Fruit fly (Drosophila melanogaster): ENCODE data around the gene Drsl2.

The Drsl2 gene

DNA sequence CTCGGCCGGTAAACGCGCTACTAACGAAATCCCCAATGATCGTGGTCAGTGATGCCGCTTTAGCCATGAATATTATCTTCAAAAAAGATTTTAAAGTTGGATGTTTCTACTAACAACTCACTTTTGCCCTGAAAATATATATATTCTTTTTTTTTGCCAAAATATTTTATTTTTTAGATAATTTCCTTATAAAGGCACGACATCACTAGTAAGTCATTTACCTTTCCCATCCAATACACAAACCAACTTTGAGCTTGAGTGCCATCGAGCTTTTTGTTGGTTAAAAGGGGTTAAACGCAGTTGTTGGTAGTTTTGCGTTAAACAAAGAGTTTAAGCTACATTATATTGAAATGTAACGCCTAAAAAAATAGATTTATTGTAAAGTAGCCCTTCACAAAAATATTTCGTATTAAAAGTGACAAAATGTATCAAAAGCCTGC is 11.0 kb upstream of the Drsl2 start, which contains the start of gene CG14968 (continued):
- TF ChIP-seq vri (GFP tag; optimal IDR thresholded peaks at IDR 0.05) = peak; percentile 92
- peak; percentile 97 for TF ChIP-seq eg (GFP tag; IDR thresholded peaks at IDR 0.05)
- TF ChIP-seq CG6792 (GFP tag; optimal IDR thresholded peaks at IDR 0.05) = peak; percentile 92
- peak; percentile 92 for TF ChIP-seq CG6854 (GFP tag; optimal IDR thresholded peaks at IDR 0.05)
- TF ChIP-seq dsx (GFP tag; optimal IDR thresholded peaks at IDR 0.05; ENCODE audit: poor library complexity, severe bottlenecking) = peak; percentile 91
- peak; percentile 87 for TF ChIP-seq Sox14 (GFP tag; optimal IDR thresholded peaks at IDR 0.05)
- no peak for TF ChIP-seq Hr38 (GFP tag; optimal IDR thresholded peaks at IDR 0.05)
- TF ChIP-seq CG11762 (GFP tag; optimal IDR thresholded peaks at IDR 0.05; ENCODE audit: insufficient read depth) = peak; percentile 88
- peak; percentile 93 for TF ChIP-seq CG6276 (GFP tag; optimal IDR thresholded peaks at IDR 0.05)
- peak; percentile 88 for TF ChIP-seq Hr4 (GFP tag; optimal IDR thresholded peaks at IDR 0.05)
- TF ChIP-seq OdsH (GFP tag; optimal IDR thresholded peaks at IDR 0.05) = peak; percentile 97
- TF ChIP-seq lz (GFP tag; optimal IDR thresholded peaks at IDR 0.05) = peak; percentile 93
- peak; percentile 97 for TF ChIP-seq topi (GFP tag; optimal IDR thresholded peaks at IDR 0.05)
- peak; percentile 79 to 89 for TF ChIP-seq ss (GFP tag; optimal IDR thresholded peaks at IDR 0.05)

DNA sequence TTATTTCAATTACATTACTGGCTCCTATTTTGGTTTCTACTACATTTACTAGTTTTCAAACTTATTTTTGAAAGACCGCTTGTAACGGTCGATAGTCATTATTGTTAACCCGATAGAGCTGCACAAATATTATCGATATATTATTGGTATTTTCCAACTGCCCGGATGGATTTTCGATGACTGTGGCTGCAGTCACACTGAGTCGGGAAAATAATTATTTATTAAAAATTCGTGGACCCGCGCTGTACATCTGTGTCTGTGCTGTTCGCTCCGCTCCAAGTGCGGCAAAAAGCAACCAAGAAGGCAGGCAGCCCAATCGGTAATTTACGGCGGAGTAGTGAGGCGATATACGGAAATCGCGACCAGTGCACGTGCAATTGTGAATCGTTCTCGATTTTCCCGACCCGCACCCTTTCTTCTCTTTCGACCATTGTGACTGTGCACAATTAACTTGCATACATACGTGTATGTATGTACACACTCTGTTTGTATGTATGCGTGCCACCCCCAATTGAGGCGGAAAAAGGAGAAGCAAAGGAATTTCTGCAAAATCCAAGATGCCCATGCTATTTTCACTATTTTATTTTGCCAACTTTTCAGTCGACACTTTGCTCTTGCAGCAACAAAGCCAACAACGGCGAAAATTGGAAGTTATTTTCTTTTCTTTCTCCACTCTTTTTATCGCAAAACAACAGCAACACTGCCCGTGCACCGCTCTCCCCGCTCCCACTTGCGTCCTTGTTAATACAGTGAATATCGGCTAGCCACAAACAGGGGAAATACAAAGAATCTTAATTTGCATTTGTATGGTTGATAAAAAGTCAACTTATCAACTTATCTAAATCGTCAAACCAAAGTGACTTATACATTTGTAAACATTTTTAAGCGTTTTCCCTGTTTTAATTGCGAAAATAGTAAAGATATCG is 10.4 kb upstream of the Drsl2 start, which contains the start of gene ZnT63C:
TSS of gene ZnT63C (plus strand) at position 175 of the 926 bp plus-strand sequence.
- TF ChIP-seq CG1621 (tag; optimal IDR thresholded peaks at IDR 0.05) (peak; percentile 46), Hr39 (GFP tag; optimal IDR thresholded peaks at IDR 0.05) (peak; percentile 45), CG8319 (GFP tag; optimal IDR thresholded peaks at IDR 0.05) (no peak), CG34406 (GFP tag; optimal IDR thresholded peaks at IDR 0.05) (no peak), CG6808 (GFP tag; optimal IDR thresholded peaks at IDR 0.05) (peak; percentile 77), CG6854 (GFP tag; optimal IDR thresholded peaks at IDR 0.05) (peak; percentile 52), Blimp-1 (GFP tag; optimal IDR thresholded peaks at IDR 0.05) (no peak), ss (GFP tag; optimal IDR thresholded peaks at IDR 0.05) (peak; percentile 57 to 58), pdm3 (GFP tag; optimal IDR thresholded peaks at IDR 0.05) (peak; percentile 21), CG11902 (GFP tag; optimal IDR thresholded peaks at IDR 0.05) (peak; percentile 4), dsx (GFP tag; optimal IDR thresholded peaks at IDR 0.05; ENCODE audit: poor library complexity, severe bottlenecking) (no peak), vri (GFP tag; optimal IDR thresholded peaks at IDR 0.05) (peak; percentile 41), CG16779 (tag; optimal IDR thresholded peaks at IDR 0.05) (no peak), Eip78C (GFP tag) (peak; percentile 69), CG9139 (GFP tag; optimal IDR thresholded peaks at IDR 0.05) (no peak), Gug (GFP tag; IDR thresholded peaks at IDR 0.05) (0 out of 2 replicates have a peak, but pooled peaks have one; percentile 14), CG8632 (GFP tag; optimal IDR thresholded peaks at IDR 0.05) (no peak), fd85E (GFP tag; optimal IDR thresholded peaks at IDR 0.05) (no peak), Lpt (GFP tag; optimal IDR thresholded peaks at IDR 0.05) (no peak), CG3919 (GFP tag; optimal IDR thresholded peaks at IDR 0.05) (no peak), Smox (GFP tag; optimal IDR thresholded peaks at IDR 0.05) (no peak), CG10631 (GFP tag; optimal IDR thresholded peaks at IDR 0.05) (no peak), topi (GFP tag; optimal IDR thresholded peaks at IDR 0.05) (peak; percentile 15), spab (GFP tag; optimal IDR thresholded peaks at IDR 0.05) (peak; percentile 48), esn (GFP tag; optimal IDR thresholded peaks at IDR 0.05) (peak; percentile 25), CG8119 (GFP tag; IDR thresholded peaks at IDR 0.05) (peak; percentile 43; the same call in 1 of the 3 replicates), fd59A (GFP tag; optimal IDR thresholded peaks at IDR 0.05) (peak; percentile 27), CG6276 (GFP tag; optimal IDR thresholded peaks at IDR 0.05) (peak; percentile 38), CG3032 (tag; optimal IDR thresholded peaks at IDR 0.05) (peak; percentile 32), salr (GFP tag; optimal IDR thresholded peaks at IDR 0.05) (peak in 1 of 2 experiments; percentile 11), eg (GFP tag; IDR thresholded peaks at IDR 0.05) (peak; percentile 46; the same call in 2 of the 3 replicates), achi (GFP tag; optimal IDR thresholded peaks at IDR 0.05) (no peak), CG31627 (GFP tag; optimal IDR thresholded peaks at IDR 0.05) (peak; percentile 38), CG6792 (GFP tag; optimal IDR thresholded peaks at IDR 0.05) (no peak), lz (GFP tag; optimal IDR thresholded peaks at IDR 0.05) (peak; percentile 39), Sox15 (GFP tag; optimal IDR thresholded peaks at IDR 0.05) (no peak), CG32006 (GFP tag; optimal IDR thresholded peaks at IDR 0.05) (peak; percentile 35), CG6163 (GFP tag; IDR thresholded peaks at IDR 0.05) (peak; percentile 43; the same call in 2 of the 3 replicates), CG10669 (GFP tag; optimal IDR thresholded peaks at IDR 0.05) (peak; percentile 64), Met (GFP tag; optimal IDR thresholded peaks at IDR 0.05) (peak; percentile 46)
